Fruit fly (Drosophila melanogaster): ENCODE results near the gene Pus1.
A peak's percentile ranks its signal among the peaks of the same experiment; 100 is the strongest.

The Pus1 gene

dm6 chr3R:20556281-20557113 is 36.0 kb downstream of the Pus1 start (continued):
- TF ChIP-seq tx (GFP tag; optimal IDR thresholded peaks at IDR 0.05), result no peak
- no peak for TF ChIP-seq sr (GFP tag; IDR thresholded peaks at IDR 0.05)
- 0 out of 2 replicates have a peak, but pooled peaks have one; percentile 37 for TF ChIP-seq CG10959 (GFP tag; IDR thresholded peaks at IDR 0.05)
- TF ChIP-seq esg (GFP tag; conservative IDR thresholded peaks at IDR 0.05), result peak; percentile 76
- TF ChIP-seq CG10274 (GFP tag; optimal IDR thresholded peaks at IDR 0.05), result no peak
- peak; percentile 7 for TF ChIP-seq Antp (GFP tag; optimal IDR thresholded peaks at IDR 0.05)
- TF ChIP-seq CG14667 (GFP tag; IDR thresholded peaks at IDR 0.05), result peak; percentile 83
- no peak for TF ChIP-seq aop (GFP tag; IDR thresholded peaks at IDR 0.05)
- TF ChIP-seq amos (GFP tag; IDR thresholded peaks at IDR 0.05; ENCODE audit: partially characterized antibody), result no peak; the same call in 1 of the 2 replicates
- peak; percentile 92 for TF ChIP-seq slbo (GFP tag; IDR thresholded peaks at IDR 0.05)
- no peak for TF ChIP-seq CG2129 (GFP tag; IDR thresholded peaks at IDR 0.05; ENCODE audit: partially characterized antibody)
- no peak for TF ChIP-seq CG30020 (tag; optimal IDR thresholded peaks at IDR 0.05)
- peak; percentile 34 for TF ChIP-seq cato (GFP tag; optimal IDR thresholded peaks at IDR 0.05; ENCODE audit: borderline replicate concordance)
- no peak for TF ChIP-seq CG6683 (GFP tag; optimal IDR thresholded peaks at IDR 0.05)
- no peak for TF ChIP-seq bigmax (GFP tag; optimal IDR thresholded peaks at IDR 0.05)
- TF ChIP-seq CG8290 (GFP tag; optimal IDR thresholded peaks at IDR 0.05), result no peak
- no peak for TF ChIP-seq CG8290 (tag; optimal IDR thresholded peaks at IDR 0.05)
- TF ChIP-seq CG12769 (tag; optimal IDR thresholded peaks at IDR 0.05), result no peak
- TF ChIP-seq CG8765 (GFP tag; IDR thresholded peaks at IDR 0.05), result peak; percentile 50; the same call in 1 of the 2 replicates
- TF ChIP-seq BtbVII (GFP tag; optimal IDR thresholded peaks at IDR 0.05), result peak; percentile 83
- TF ChIP-seq CG17385 (GFP tag; optimal IDR thresholded peaks at IDR 0.05), result peak; percentile 10
- TF ChIP-seq CG6765 (GFP tag; optimal IDR thresholded peaks at IDR 0.05), result peak; percentile 15
- TF ChIP-seq CG2116 (GFP tag; optimal IDR thresholded peaks at IDR 0.05), result no peak
- TF ChIP-seq CG9876 (GFP tag; optimal IDR thresholded peaks at IDR 0.05), result no peak
- TF ChIP-seq Spps (tag; optimal IDR thresholded peaks at IDR 0.05), result no peak
- no peak for TF ChIP-seq hbn (GFP tag; IDR thresholded peaks at IDR 0.05; ENCODE audit: partially characterized antibody)
- TF ChIP-seq CG10366 (GFP tag; IDR thresholded peaks at IDR 0.05), result peak; percentile 69
- peak; percentile 76 for TF ChIP-seq CG15269 (tag; optimal IDR thresholded peaks at IDR 0.05)
- peak; percentile 68 for TF ChIP-seq danr (GFP tag; IDR thresholded peaks at IDR 0.05)
- TF ChIP-seq CG18764 (GFP tag; optimal IDR thresholded peaks at IDR 0.05), result peak; percentile 27
- no peak for TF ChIP-seq CG15479 (GFP tag; optimal IDR thresholded peaks at IDR 0.05)
- peak; percentile 53; the same call in 1 of the 2 replicates for TF ChIP-seq chm (GFP tag; IDR thresholded peaks at IDR 0.05)
- peak; percentile 68 for TF ChIP-seq scrt (GFP tag; optimal IDR thresholded peaks at IDR 0.05)
- peak; percentile 66 for TF ChIP-seq CG30403 (GFP tag; optimal IDR thresholded peaks at IDR 0.05)
- TF ChIP-seq otp (GFP tag; IDR thresholded peaks at IDR 0.05), result peak; percentile 55; the same call in 2 of the 3 replicates
- TF ChIP-seq CG14710 (tag; optimal IDR thresholded peaks at IDR 0.05), result peak; percentile 18
- TF ChIP-seq zen2 (GFP tag; IDR thresholded peaks at IDR 0.05; ENCODE audit: partially characterized antibody), result no peak
- TF ChIP-seq zfh2 (GFP tag; optimal IDR thresholded peaks at IDR 0.05), result peak; percentile 66
- TF ChIP-seq ci (GFP tag; IDR thresholded peaks at IDR 0.05), result no peak
- TF ChIP-seq CG11560 (tag; IDR thresholded peaks at IDR 0.05), result peak; percentile 70; the same call in 2 of the 3 replicates
- TF ChIP-seq BEAF-32 (GFP tag; optimal IDR thresholded peaks at IDR 0.05), result no peak
- no peak for TF ChIP-seq wek (GFP tag; optimal IDR thresholded peaks at IDR 0.05)
- peak; percentile 33 for TF ChIP-seq CG4854 (GFP tag; optimal IDR thresholded peaks at IDR 0.05)
- peak; percentile 15 to 78 for TF ChIP-seq bsh (GFP tag; optimal IDR thresholded peaks at IDR 0.05)
- peak; percentile 26 for TF ChIP-seq CG11723 (GFP tag; optimal IDR thresholded peaks at IDR 0.05)
- no peak for TF ChIP-seq schlank (tag; optimal IDR thresholded peaks at IDR 0.05)
- peak; percentile 53 for TF ChIP-seq CG13775 (GFP tag; optimal IDR thresholded peaks at IDR 0.05)
- no peak for TF ChIP-seq CG1647 (GFP tag; optimal IDR thresholded peaks at IDR 0.05)
- peak; percentile 88 for TF ChIP-seq Ptx1 (GFP tag; IDR thresholded peaks at IDR 0.05)

All from whole organism, embryonic.